Worm (Caenorhabditis elegans) whole organism, early embryonic: Measurements from ENCODE around the gene frpr-2.

ENCODE experiments used
- B0310.2 ChIP-seq: sonication (generic microtip); optimal IDR thresholded peaks from 2 replicates; lab custom pipeline; 2016; ENCODE audit warnings: mild to moderate bottlenecking, missing genetic modification characterization, missing compliant biosample characterization
- F13C5.2 ChIP-seq: sonication (generic microtip); optimal IDR thresholded peaks from 2 replicates; lab custom pipeline; 2017; ENCODE audit warnings: mild to moderate bottlenecking, missing genetic modification characterization, inconsistent platforms, missing compliant biosample characterization
- aly-1 ChIP-seq: sonication (generic microtip); optimal IDR thresholded peaks from 2 replicates; lab custom pipeline; 2016; ENCODE audit warnings: missing genetic modification characterization, missing compliant biosample characterization
- ama-1 ChIP-seq: fragments of 150-350 bp; optimal IDR thresholded peaks from 2 replicates; lab custom pipeline; 2014
- ceh-13 ChIP-seq: fragments of 200-800 bp; sonication (Bioruptor generic); optimal IDR thresholded peaks from 2 replicates; lab custom pipeline; 2018; ENCODE audit warnings: mild to moderate bottlenecking, missing genetic modification characterization, missing compliant biosample characterization
- ceh-36 ChIP-seq: sonication (generic microtip); optimal IDR thresholded peaks from 2 replicates; lab custom pipeline; 2016; ENCODE audit warnings: missing genetic modification characterization, inconsistent platforms, missing compliant biosample characterization
- hmbx-1 ChIP-seq: sonication (generic microtip); optimal IDR thresholded peaks from 2 replicates; lab custom pipeline; 2016; ENCODE audit warnings: mild to moderate bottlenecking, missing genetic modification characterization, missing compliant biosample characterization
- hmg-4 ChIP-seq: fragments of 200-800 bp; sonication (Bioruptor generic); optimal IDR thresholded peaks from 2 replicates; lab custom pipeline; 2018; ENCODE audit warnings: mild to moderate bottlenecking, missing genetic modification characterization, missing compliant biosample characterization
- hnd-1 ChIP-seq: sonication (generic microtip); optimal IDR thresholded peaks from 2 replicates; lab custom pipeline; 2016; ENCODE audit warnings: missing genetic modification characterization, missing compliant biosample characterization
- pes-1 ChIP-seq: fragments of 200-800 bp; sonication (Bioruptor generic); IDR thresholded peaks from 2 replicates; pipeline ENCODE4 v1.3.6; 2022; ENCODE audit warnings: missing genetic modification reagents, missing genetic modification characterization, missing compliant biosample characterization
- sea-1 ChIP-seq: fragments of 200-800 bp; sonication (Bioruptor generic); conservative IDR thresholded peaks from 2 replicates; pipeline ENCODE4 v1.3.6; 2022; ENCODE audit warnings: missing genetic modification characterization, missing compliant biosample characterization
- tbx-11 ChIP-seq: fragments of 200-800 bp; sonication (Bioruptor generic); IDR thresholded peaks from 2 replicates; pipeline ENCODE4 v1.3.6; 2022; ENCODE audit warnings: missing genetic modification characterization, missing compliant biosample characterization

ce11 chrX:12937521-12937920, 27.7 kb upstream of the frpr-2 start:
- TF ChIP-seq ama-1 (no peak), aly-1 (no peak), hmbx-1 (tag; lab: Kevin White, UChicago) (no peak), hmg-4 (GFP tag; lab: Kevin White, UChicago) (no peak), tbx-11 (GFP tag; lab: Robert Waterston, UW) (no peak), sea-1 (GFP tag; lab: Robert Waterston, UW) (no peak), ceh-36 (tag; lab: Kevin White, UChicago) (no peak), B0310.2 (tag; lab: Kevin White, UChicago) (no peak), pes-1 (no peak), F13C5.2 (tag; lab: Kevin White, UChicago) (no peak), hnd-1 (tag; lab: Kevin White, UChicago) (no peak), ceh-13 (GFP tag; lab: Kevin White, UChicago) (no peak)
